Fruit fly (Drosophila melanogaster) whole organism, adult: Measurements from ENCODE around the gene sick.

Experiments used
- CG11617 ChIP-seq: fragments of 200-800 bp; sonication (Bioruptor generic); optimal IDR thresholded peaks from 2 replicates; lab custom pipeline; 2017; ENCODE audit warnings: mild to moderate bottlenecking, missing biosample characterization, missing genetic modification reagents, missing genetic modification characterization
- CG12768 ChIP-seq: fragments of 200-800 bp; sonication (Bioruptor generic); optimal IDR thresholded peaks from 2 replicates; lab custom pipeline; 2017; ENCODE audit warnings: missing biosample characterization, missing genetic modification characterization, mild to moderate bottlenecking, moderate library complexity, missing genetic modification reagents
- CG14711 ChIP-seq: fragments of 200-800 bp; sonication (Bioruptor generic); optimal IDR thresholded peaks from 2 replicates; lab custom pipeline; 2018; ENCODE audit warnings: missing biosample characterization, mild to moderate bottlenecking, missing genetic modification characterization, moderate library complexity
- CG1620 ChIP-seq: fragments of 200-800 bp; sonication (Bioruptor generic); optimal IDR thresholded peaks from 2 replicates; lab custom pipeline; 2016; ENCODE audit warnings: missing biosample characterization, missing genetic modification characterization
- CG33017 ChIP-seq: fragments of 200-800 bp; sonication (Bioruptor generic); optimal IDR thresholded peaks from 2 replicates; lab custom pipeline; 2018; ENCODE audit warnings: missing biosample characterization, mild to moderate bottlenecking, missing genetic modification characterization, moderate library complexity
- CG5204 ChIP-seq: fragments of 200-800 bp; sonication (Bioruptor generic); optimal IDR thresholded peaks from 2 replicates; lab custom pipeline; 2016; ENCODE audit warnings: missing biosample characterization, missing genetic modification characterization
- CG7045 ChIP-seq: fragments of 200-800 bp; sonication (Bioruptor generic); optimal IDR thresholded peaks from 2 replicates; lab custom pipeline; 2017; ENCODE audit warnings: missing biosample characterization, mild to moderate bottlenecking, missing genetic modification characterization
- CG7101 ChIP-seq: fragments of 200-800 bp; sonication (Bioruptor generic); optimal IDR thresholded peaks from 2 replicates; lab custom pipeline; 2018; ENCODE audit warnings: missing biosample characterization, mild to moderate bottlenecking, missing genetic modification characterization, moderate library complexity
- Clk ChIP-seq: fragments of 200-800 bp; sonication (Bioruptor generic); optimal IDR thresholded peaks from 2 replicates; lab custom pipeline; 2017; ENCODE audit warnings: missing biosample characterization, missing genetic modification characterization
- Crg-1 ChIP-seq: fragments of 200-800 bp; sonication (Bioruptor generic); optimal IDR thresholded peaks from 2 replicates; lab custom pipeline; 2016; ENCODE audit warnings: missing biosample characterization, missing genetic modification characterization
- Hr96 ChIP-seq: fragments of 200-800 bp; sonication (Bioruptor generic); optimal IDR thresholded peaks from 2 replicates; lab custom pipeline; 2016; ENCODE audit warnings: missing biosample characterization, missing genetic modification characterization
- Mnt ChIP-seq: fragments of 200-800 bp; sonication (Bioruptor generic); optimal IDR thresholded peaks from 2 replicates; lab custom pipeline; 2016; ENCODE audit warnings: missing biosample characterization, mild to moderate bottlenecking, missing genetic modification characterization
- bab1 ChIP-seq: fragments of 200-800 bp; sonication (Bioruptor generic); optimal IDR thresholded peaks from 3 replicates; lab custom pipeline; 2019; ENCODE audit warnings: missing biosample characterization, mild to moderate bottlenecking, missing genetic modification characterization, moderate library complexity
- cic ChIP-seq: fragments of 200-800 bp; sonication (Bioruptor generic); optimal IDR thresholded peaks from 2 replicates; lab custom pipeline; 2017; ENCODE audit warnings: missing biosample characterization, mild to moderate bottlenecking, missing genetic modification characterization, moderate library complexity
- cnc ChIP-seq, 2 experiments: fragments of >200 bp; optimal IDR thresholded peaks; 2 replicates each; lab custom pipeline; 2017
- kay ChIP-seq: fragments of 200-800 bp; sonication (Bioruptor generic); peaks from one replicate; lab custom pipeline; 2016; ENCODE audit warnings: missing biosample characterization, missing genetic modification characterization, borderline replicate concordance
- ovo ChIP-seq: fragments of 200-800 bp; sonication (Bioruptor generic); optimal IDR thresholded peaks from 2 replicates; lab custom pipeline; 2016; ENCODE audit warnings: missing biosample characterization, missing genetic modification characterization
- pad ChIP-seq: fragments of 200-800 bp; sonication (Bioruptor generic); optimal IDR thresholded peaks from 3 replicates; lab custom pipeline; 2017; ENCODE audit warnings: missing biosample characterization, missing genetic modification characterization, mild to moderate bottlenecking, moderate library complexity, missing genetic modification reagents
- tj ChIP-seq: fragments of 200-800 bp; sonication (Bioruptor generic); optimal IDR thresholded peaks from 3 replicates; lab custom pipeline; 2017; ENCODE audit warnings: missing biosample characterization, mild to moderate bottlenecking, missing genetic modification characterization, moderate library complexity
- toe ChIP-seq: fragments of 200-800 bp; sonication (Bioruptor generic); optimal IDR thresholded peaks from 2 replicates; lab custom pipeline; 2016; ENCODE audit warnings: missing biosample characterization, missing genetic modification characterization

sick gene

dm6 chr2L:19847542-19847941 lies 51.4 kb downstream of the sick start:
- TF ChIP-seq tj (GFP tag; lab: Kevin White, UChicago) (no peak), cic (no peak), Mnt (GFP tag; lab: Kevin White, UChicago) (no peak)

dm6 chr2L:19849741-19850140 lies 53.6 kb downstream of the sick start:
- TF ChIP-seq ovo (GFP tag; lab: Kevin White, UChicago) (no peak), CG11617 (GFP tag; lab: Kevin White, UChicago) (no peak), CG1620 (GFP tag; lab: Kevin White, UChicago) (no peak), kay (GFP tag; lab: Kevin White, UChicago) (no peak), Crg-1 (GFP tag; lab: Kevin White, UChicago) (no peak), bab1 (GFP tag; lab: Kevin White, UChicago) (no peak), CG12768 (no peak), Hr96 (GFP tag; lab: Kevin White, UChicago) (no peak), Clk (no peak), Mnt (GFP tag; lab: Kevin White, UChicago) (no peak), CG33017 (tag; lab: Kevin White, UChicago) (no peak), cic (no peak)

- no peak for TF ChIP-seq CG14711 (tag; lab: Kevin White, UChicago)
- no peak for TF ChIP-seq cnc (optimal IDR thresholded peaks at IDR 0.05; lab: Kevin White, UChicago)
Observed at dm6 chr2L:19850928-19851327, 54.8 kb downstream of the sick start.

dm6 chr2L:19855235-19855634 lies 59.1 kb downstream of the sick start:
- TF ChIP-seq kay (GFP tag; lab: Kevin White, UChicago): no peak
- TF ChIP-seq CG7101 (tag; lab: Kevin White, UChicago): no peak
- TF ChIP-seq bab1 (GFP tag; lab: Kevin White, UChicago): no peak
- TF ChIP-seq toe (GFP tag; lab: Kevin White, UChicago): no peak

- no peak for TF ChIP-seq bab1 (GFP tag; lab: Kevin White, UChicago)
- no peak for TF ChIP-seq CG11617 (GFP tag; lab: Kevin White, UChicago)
- no peak for TF ChIP-seq Clk
- TF ChIP-seq CG7045 (GFP tag; lab: Kevin White, UChicago): no peak
- TF ChIP-seq pad (GFP tag; lab: Kevin White, UChicago): no peak
- no peak for TF ChIP-seq CG14711 (tag; lab: Kevin White, UChicago)
- no peak for TF ChIP-seq Crg-1 (GFP tag; lab: Kevin White, UChicago)
- no peak for TF ChIP-seq Mnt (GFP tag; lab: Kevin White, UChicago)
- no peak for TF ChIP-seq CG7101 (tag; lab: Kevin White, UChicago)
- TF ChIP-seq tj (GFP tag; lab: Kevin White, UChicago): no peak
- TF ChIP-seq CG1620 (GFP tag; lab: Kevin White, UChicago): no peak
- TF ChIP-seq Hr96 (GFP tag; lab: Kevin White, UChicago): no peak
- no peak for TF ChIP-seq cic
- TF ChIP-seq toe (GFP tag; lab: Kevin White, UChicago): no peak
- no peak for TF ChIP-seq cnc (optimal IDR thresholded peaks at IDR 0.05; lab: Kevin White, UChicago)
- TF ChIP-seq CG33017 (tag; lab: Kevin White, UChicago): no peak
Observed at dm6 chr2L:19859746-19860145, 63.6 kb downstream of the sick start.

dm6 chr2L:19865539-19866068 lies 69.4 kb downstream of the sick start:
- no peak for TF ChIP-seq CG7045 (GFP tag; lab: Kevin White, UChicago)
- TF ChIP-seq tj (GFP tag; lab: Kevin White, UChicago): peak; percentile 0
- no peak for TF ChIP-seq Clk
- no peak for TF ChIP-seq pad (GFP tag; lab: Kevin White, UChicago)
- no peak for TF ChIP-seq CG5204 (GFP tag; lab: Kevin White, UChicago)
- TF ChIP-seq CG7101 (tag; lab: Kevin White, UChicago): peak; percentile 60
- TF ChIP-seq CG1620 (GFP tag; lab: Kevin White, UChicago): peak; percentile 23
- TF ChIP-seq Hr96 (GFP tag; lab: Kevin White, UChicago): no peak
- peak; percentile 55 for TF ChIP-seq CG14711 (tag; lab: Kevin White, UChicago)
- peak; percentile 54 for TF ChIP-seq bab1 (GFP tag; lab: Kevin White, UChicago)
- no peak for TF ChIP-seq cnc (optimal IDR thresholded peaks at IDR 0.05; lab: Kevin White, UChicago)

- TF ChIP-seq CG11617 (GFP tag; lab: Kevin White, UChicago): no peak
- TF ChIP-seq toe (GFP tag; lab: Kevin White, UChicago): no peak
- no peak for TF ChIP-seq pad (GFP tag; lab: Kevin White, UChicago)
- no peak for TF ChIP-seq Hr96 (GFP tag; lab: Kevin White, UChicago)
- no peak for TF ChIP-seq cic
- TF ChIP-seq CG7101 (tag; lab: Kevin White, UChicago): no peak
- TF ChIP-seq bab1 (GFP tag; lab: Kevin White, UChicago): no peak
- TF ChIP-seq tj (GFP tag; lab: Kevin White, UChicago): no peak
- no peak for TF ChIP-seq CG7045 (GFP tag; lab: Kevin White, UChicago)
- no peak for TF ChIP-seq Mnt (GFP tag; lab: Kevin White, UChicago)
- TF ChIP-seq CG1620 (GFP tag; lab: Kevin White, UChicago): no peak
- TF ChIP-seq cnc (optimal IDR thresholded peaks at IDR 0.05; lab: Kevin White, UChicago): no peak
- TF ChIP-seq ovo (GFP tag; lab: Kevin White, UChicago): no peak
- TF ChIP-seq CG14711 (tag; lab: Kevin White, UChicago): no peak
- no peak for TF ChIP-seq kay (GFP tag; lab: Kevin White, UChicago)
- no peak for TF ChIP-seq Crg-1 (GFP tag; lab: Kevin White, UChicago)
- TF ChIP-seq Clk: no peak
- TF ChIP-seq CG5204 (GFP tag; lab: Kevin White, UChicago): no peak
- TF ChIP-seq CG33017 (tag; lab: Kevin White, UChicago): no peak
- TF ChIP-seq CG12768: no peak
Observed at dm6 chr2L:19866540-19867318, 70.6 kb downstream of the sick start.
